Comparison of ENCODE assay signal across 1 fruit fly cellular context in genomic region chr2L:716547-716946, dm6.
TF ChIP-seq lines count a peak whose summit lies in the region.

No protein-coding gene starts in this region.

TF ChIP-seq in whole organism, prepupa, 60 proteins besides CTCF, POLR2A, EP300 and RAD21 (continued from another document):
- TF ChIP-seq eg (GFP tag; IDR thresholded peaks at IDR 0.05; lab: Robert Waterston, UW) (peak; percentile 73), CG10631 (GFP tag; optimal IDR thresholded peaks at IDR 0.05; lab: Kevin White, UChicago) (peak; percentile 32), fd59A (GFP tag; optimal IDR thresholded peaks at IDR 0.05; lab: Kevin White, UChicago) (no peak), Met (GFP tag; optimal IDR thresholded peaks at IDR 0.05; lab: Kevin White, UChicago) (peak; percentile 22), CG4318 (GFP tag; optimal IDR thresholded peaks at IDR 0.05; lab: Kevin White, UChicago) (peak; percentile 40), CG3032 (tag; optimal IDR thresholded peaks at IDR 0.05; lab: Kevin White, UChicago) (no peak), svp (GFP tag; lab: Kevin White, UChicago) (peak; percentile 63)
